Fruit fly (Drosophila melanogaster) whole organism, embryonic: Measurements from ENCODE around the gene Tmtc4.

ENCODE experiments used
- CG10366 ChIP-seq: fragments of 200-800 bp; sonication (Bioruptor generic); IDR thresholded peaks from 2 replicates; pipeline ENCODE4 v1.3.6; 2022; ENCODE audit warnings: missing biosample characterization, missing genetic modification characterization
- CG17612 ChIP-seq: fragments of 200-800 bp; sonication (Bioruptor generic); IDR thresholded peaks from 2 replicates; pipeline ENCODE4 v1.3.6; 2022; ENCODE audit warnings: missing biosample characterization, missing genetic modification characterization
- CG8359 ChIP-seq: fragments of 200-800 bp; sonication (Bioruptor generic); optimal IDR thresholded peaks from 2 replicates; lab custom pipeline; 2017; ENCODE audit warnings: missing biosample characterization, mild to moderate bottlenecking, missing genetic modification characterization, borderline replicate concordance
- CG8478 ChIP-seq: fragments of >200 bp; optimal IDR thresholded peaks from 2 replicates; lab custom pipeline; 2018
- HLHmδ ChIP-seq: fragments of 200-800 bp; sonication (Bioruptor generic); optimal IDR thresholded peaks from 2 replicates; lab custom pipeline; 2018; ENCODE audit warnings: missing biosample characterization, mild to moderate bottlenecking, missing genetic modification characterization, moderate library complexity
- Hr3 ChIP-seq: fragments of 200-800 bp; sonication (Bioruptor generic); optimal IDR thresholded peaks from 3 replicates; lab custom pipeline; 2016; ENCODE audit warnings: missing biosample characterization, missing genetic modification characterization
- Poxn ChIP-seq: fragments of 200-800 bp; sonication (Bioruptor generic); IDR thresholded peaks from 2 replicates; pipeline ENCODE4 v1.3.6; 2022; ENCODE audit warnings: missing biosample characterization, missing genetic modification characterization
- ash1 ChIP-seq: fragments of 200-800 bp; sonication (Bioruptor generic); optimal IDR thresholded peaks from 2 replicates; lab custom pipeline; 2018; ENCODE audit warnings: missing biosample characterization, mild to moderate bottlenecking, missing genetic modification characterization
- ken ChIP-seq: fragments of 200-800 bp; sonication (Bioruptor generic); IDR thresholded peaks from 3 replicates; pipeline ENCODE4 v1.3.6; 2022; ENCODE audit warnings: missing biosample characterization, missing genetic modification characterization
- mam ChIP-seq: fragments of 200-800 bp; sonication (Bioruptor generic); optimal IDR thresholded peaks from 3 replicates; lab custom pipeline; 2016; ENCODE audit warnings: missing biosample characterization, missing genetic modification characterization
- sc ChIP-seq, 3 experiments: fragments of >200 bp in 2 of 3; fragments of 200-800 bp in 1 of 3; sonication (Bioruptor generic) in 1 of 3; optimal IDR thresholded peaks; 2 replicates in 2 of 3; 3 replicates in 1 of 3; lab custom pipeline; 2017; ENCODE audit warnings: mild to moderate bottlenecking in 1 of 3, missing biosample characterization in 1 of 3, missing genetic modification characterization in 1 of 3, missing genetic modification reagents in 1 of 3
- sug ChIP-seq: fragments of 200-800 bp; optimal IDR thresholded peaks from 2 replicates; lab custom pipeline; 2019; ENCODE audit warnings: missing biosample characterization, mild to moderate bottlenecking, missing genetic modification characterization, moderate library complexity

DNA sequence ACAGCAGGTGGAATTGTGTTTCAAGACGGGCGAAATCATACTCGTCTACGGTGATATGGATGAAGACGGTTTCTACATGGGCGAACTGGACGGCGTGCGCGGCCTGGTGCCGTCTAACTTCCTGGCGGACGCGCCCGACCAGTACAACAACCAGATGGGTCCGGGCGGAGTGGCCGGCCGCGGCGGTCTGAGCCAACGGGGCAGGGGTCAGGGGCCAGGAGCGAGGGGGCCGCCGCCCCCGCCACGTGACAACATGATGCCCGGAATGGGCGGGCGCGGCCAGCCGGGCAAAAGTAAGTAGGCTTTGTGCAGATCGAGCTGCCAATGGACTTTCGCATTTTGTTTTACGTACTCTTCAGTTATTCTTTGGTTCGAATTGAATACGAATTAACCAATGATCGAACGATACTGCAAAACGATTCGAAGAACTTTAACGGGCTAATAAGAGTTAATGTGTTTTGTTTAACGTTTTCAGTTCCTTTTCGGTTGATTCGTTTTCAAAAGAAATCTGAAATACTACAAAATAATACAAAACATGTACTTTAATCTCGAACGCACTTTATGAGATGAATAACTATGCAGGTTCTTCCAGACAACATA, 42.3 kb downstream of the Tmtc4 start:
- no peak for TF ChIP-seq ken (GFP tag; lab: Robert Waterston, UW)
- no peak for TF ChIP-seq sc (optimal IDR thresholded peaks at IDR 0.05; lab: Kevin White, UChicago)
- no peak for TF ChIP-seq sc (GFP tag; optimal IDR thresholded peaks at IDR 0.05; lab: Kevin White, UChicago)
- TF ChIP-seq CG8478 (lab: Kevin White, UChicago), result no peak
- no peak for TF ChIP-seq CG10366 (GFP tag; lab: Robert Waterston, UW)
- TF ChIP-seq CG17612, result no peak
- TF ChIP-seq mam, result no peak
- no peak for TF ChIP-seq CG8359 (GFP tag; lab: Kevin White, UChicago)
- TF ChIP-seq HLHmδ, result no peak
- TF ChIP-seq ash1, result no peak
- TF ChIP-seq Hr3, result no peak
- no peak for TF ChIP-seq sug
- TF ChIP-seq Poxn (GFP tag; lab: Robert Waterston, UW), result no peak
